Worm (Caenorhabditis elegans): Measurements from ENCODE around the gene Y53G8AM.6.

ce11 chrIII:3266602-3267001 is 7.0 kb upstream of the Y53G8AM.6 start, which contains the start of gene Y53G8AM.7:
- TF ChIP-seq lin-54 (GFP tag; optimal IDR thresholded peaks at IDR 0.05) = no peak
- no peak for TF ChIP-seq athp-1 (tag; optimal IDR thresholded peaks at IDR 0.05)
- no peak for TF ChIP-seq nhr-90 (tag; optimal IDR thresholded peaks at IDR 0.05)
- TF ChIP-seq die-1 (tag; optimal IDR thresholded peaks at IDR 0.05) = no peak
- no peak for TF ChIP-seq hlh-26 (GFP tag; conservative IDR thresholded peaks at IDR 0.05)
- no peak for TF ChIP-seq dpff-1 (tag; optimal IDR thresholded peaks at IDR 0.05)
